Worm (Caenorhabditis elegans) whole organism, L2 larva: ENCODE measurements around the gene Y59H11AR.10.

Experiments used
- C34F6.9 ChIP-seq: fragments of 150-350 bp; optimal IDR thresholded peaks from 2 replicates; lab custom pipeline; 2014; ENCODE audit warnings: missing biosample characterization, missing genetic modification characterization
- F13H6.1 ChIP-seq: sonication (generic microtip); optimal IDR thresholded peaks from 2 replicates; lab custom pipeline; 2016; ENCODE audit warnings: missing genetic modification characterization, missing compliant biosample characterization
- Y55F3AM.14 ChIP-seq: fragments of 200-800 bp; sonication (Bioruptor generic); optimal IDR thresholded peaks from 2 replicates; lab custom pipeline; 2018; ENCODE audit warnings: mild to moderate bottlenecking, missing genetic modification characterization, missing compliant biosample characterization
- ZK546.5 ChIP-seq: sonication (generic microtip); optimal IDR thresholded peaks from 2 replicates; lab custom pipeline; 2017; ENCODE audit warnings: missing biosample characterization, missing genetic modification characterization
- alr-1 ChIP-seq: fragments of 150-350 bp; optimal IDR thresholded peaks from 2 replicates; lab custom pipeline; 2014; ENCODE audit warnings: missing biosample characterization, missing genetic modification characterization
- ama-1 ChIP-seq: fragments of 150-350 bp; optimal IDR thresholded peaks from 2 replicates; lab custom pipeline; 2018; ENCODE audit warnings: inconsistent platforms
- ceh-16 ChIP-seq: fragments of 150-350 bp; optimal IDR thresholded peaks from 2 replicates; lab custom pipeline; 2014; ENCODE audit warnings: missing biosample characterization, missing genetic modification characterization
- ceh-82 ChIP-seq: fragments of 150-350 bp; optimal IDR thresholded peaks from 2 replicates; lab custom pipeline; 2014; ENCODE audit warnings: missing biosample characterization, missing genetic modification characterization
- egl-27 ChIP-seq: sonication (generic microtip); optimal IDR thresholded peaks from 3 replicates; lab custom pipeline; 2017; ENCODE audit warnings: missing biosample characterization, missing genetic modification reagents, missing genetic modification characterization
- fos-1 ChIP-seq: fragments of 150-350 bp; optimal IDR thresholded peaks from 2 replicates; lab custom pipeline; 2014; ENCODE audit warnings: missing biosample characterization, missing genetic modification characterization
- lin-11 ChIP-seq: fragments of 150-350 bp; sonication (generic microtip); optimal IDR thresholded peaks from 2 replicates; lab custom pipeline; 2014; ENCODE audit warnings: missing biosample characterization, missing genetic modification characterization, inconsistent platforms, mixed read lengths
- lin-39 ChIP-seq: fragments of 150-350 bp; optimal IDR thresholded peaks from 2 replicates; lab custom pipeline; 2014; ENCODE audit warnings: missing biosample characterization, missing genetic modification reagents, missing genetic modification characterization
- mab-5 ChIP-seq: fragments of 150-350 bp; optimal IDR thresholded peaks from 2 replicates; lab custom pipeline; 2014; ENCODE audit warnings: missing biosample characterization, missing genetic modification characterization
- mbf-1 ChIP-seq: sonication (generic microtip); optimal IDR thresholded peaks from 2 replicates; lab custom pipeline; 2017; ENCODE audit warnings: missing biosample characterization, missing genetic modification characterization
- mdl-1 ChIP-seq, 2 experiments: fragments of 150-350 bp in 1 of 2; sonication (generic microtip) in 1 of 2; optimal IDR thresholded peaks; 2 replicates each; lab custom pipeline; 2017; ENCODE audit warnings: missing biosample characterization in 2 of 2, missing genetic modification characterization in 2 of 2
- nhr-10 ChIP-seq: sonication (generic microtip); optimal IDR thresholded peaks from 2 replicates; lab custom pipeline; 2017; ENCODE audit warnings: missing biosample characterization, missing genetic modification characterization
- nhr-11 ChIP-seq: fragments of 150-350 bp; optimal IDR thresholded peaks from 2 replicates; lab custom pipeline; 2014; ENCODE audit warnings: missing biosample characterization, missing genetic modification characterization
- nhr-12 ChIP-seq: fragments of 150-350 bp; optimal IDR thresholded peaks from 2 replicates; lab custom pipeline; 2014; ENCODE audit warnings: missing biosample characterization, missing genetic modification characterization
- nhr-129 ChIP-seq: fragments of 150-350 bp; optimal IDR thresholded peaks from 2 replicates; lab custom pipeline; 2014; ENCODE audit warnings: missing biosample characterization, missing genetic modification characterization
- nhr-21 ChIP-seq: fragments of 150-350 bp; optimal IDR thresholded peaks from 2 replicates; lab custom pipeline; 2014; ENCODE audit warnings: missing biosample characterization, missing genetic modification characterization
- nhr-237 ChIP-seq: fragments of 150-350 bp; optimal IDR thresholded peaks from 2 replicates; lab custom pipeline; 2014; ENCODE audit warnings: missing biosample characterization, missing genetic modification characterization
- nhr-77 ChIP-seq: fragments of 150-350 bp; optimal IDR thresholded peaks from 2 replicates; lab custom pipeline; 2014; ENCODE audit warnings: missing biosample characterization, missing genetic modification characterization
- peb-1 ChIP-seq: fragments of 150-350 bp; optimal IDR thresholded peaks from 2 replicates; lab custom pipeline; 2014; ENCODE audit warnings: missing biosample characterization, missing genetic modification characterization
- sem-4 ChIP-seq: fragments of 150-350 bp; optimal IDR thresholded peaks from 2 replicates; lab custom pipeline; 2014; ENCODE audit warnings: missing biosample characterization, missing genetic modification reagents, missing genetic modification characterization
- skn-1 ChIP-seq: sonication (generic microtip); optimal IDR thresholded peaks from 2 replicates; lab custom pipeline; 2017; ENCODE audit warnings: missing biosample characterization, missing genetic modification characterization
- sma-3 ChIP-seq: sonication (generic microtip); optimal IDR thresholded peaks from 2 replicates; lab custom pipeline; 2016; ENCODE audit warnings: missing genetic modification reagents, missing genetic modification characterization, missing compliant biosample characterization
- sma-9 ChIP-seq, 2 experiments: fragments of 150-350 bp in 1 of 2; sonication (generic microtip) in 1 of 2; optimal IDR thresholded peaks; 2 replicates each; lab custom pipeline; 2014 to 2016; ENCODE audit warnings: missing genetic modification characterization in 2 of 2, mild to moderate bottlenecking in 1 of 2, missing biosample characterization in 1 of 2, missing compliant biosample characterization in 1 of 2, missing genetic modification reagents in 1 of 2, moderate library complexity in 1 of 2
- snpc-4 ChIP-seq: fragments of 150-350 bp; optimal IDR thresholded peaks from 2 replicates; lab custom pipeline; 2014; ENCODE audit warnings: missing biosample characterization, missing genetic modification characterization
- unc-39 ChIP-seq: fragments of 150-350 bp; optimal IDR thresholded peaks from 2 replicates; lab custom pipeline; 2014; ENCODE audit warnings: missing biosample characterization, missing genetic modification characterization
- unc-55 ChIP-seq: fragments of 150-350 bp; sonication (generic microtip); optimal IDR thresholded peaks from 3 replicates; lab custom pipeline; 2014; ENCODE audit warnings: missing biosample characterization, missing genetic modification reagents, missing genetic modification characterization
- unc-62 ChIP-seq: fragments of 150-350 bp; optimal IDR thresholded peaks from 2 replicates; lab custom pipeline; 2014; ENCODE audit warnings: missing biosample characterization, missing genetic modification reagents, missing genetic modification characterization
- zag-1 ChIP-seq: fragments of 150-350 bp; optimal IDR thresholded peaks from 2 replicates; lab custom pipeline; 2014; ENCODE audit warnings: missing biosample characterization, missing genetic modification characterization
- ztf-1 ChIP-seq: fragments of 200-800 bp; sonication (Bioruptor generic); conservative IDR thresholded peaks from 2 replicates; pipeline ENCODE4 v1.3.6; 2022; ENCODE audit warnings: missing genetic modification characterization, missing compliant biosample characterization
- ztf-11 ChIP-seq: sonication (generic microtip); optimal IDR thresholded peaks from 2 replicates; lab custom pipeline; 2017; ENCODE audit warnings: missing biosample characterization, missing genetic modification characterization
- ztf-4 ChIP-seq: fragments of 150-350 bp; optimal IDR thresholded peaks from 2 replicates; lab custom pipeline; 2014; ENCODE audit warnings: missing biosample characterization, missing genetic modification characterization

The Y59H11AR.10 gene

ce11 chrIV:8630243-8630642 lies 27.3 kb downstream of the Y59H11AR.10 start:
- TF ChIP-seq unc-62 (GFP tag; lab: Kevin White, UChicago) = no peak
- no peak for TF ChIP-seq egl-27
- no peak for TF ChIP-seq unc-39 (tag; lab: Kevin White, UChicago)
- no peak for TF ChIP-seq skn-1 (tag; lab: Kevin White, UChicago)
- no peak for TF ChIP-seq sma-3
- no peak for TF ChIP-seq ZK546.5 (tag; lab: Kevin White, UChicago)
- no peak for TF ChIP-seq ceh-16 (tag; lab: Kevin White, UChicago)
- no peak for TF ChIP-seq nhr-21 (tag; lab: Kevin White, UChicago)
- no peak for TF ChIP-seq fos-1 (tag; lab: Kevin White, UChicago)
- TF ChIP-seq ztf-4 = no peak
- no peak for TF ChIP-seq nhr-129 (tag; lab: Kevin White, UChicago)
- TF ChIP-seq alr-1 (tag; lab: Kevin White, UChicago) = no peak
- TF ChIP-seq unc-55 (GFP tag; lab: Kevin White, UChicago) = no peak
- TF ChIP-seq ztf-1 (GFP tag; lab: Robert Waterston, UW) = no peak

DNA sequence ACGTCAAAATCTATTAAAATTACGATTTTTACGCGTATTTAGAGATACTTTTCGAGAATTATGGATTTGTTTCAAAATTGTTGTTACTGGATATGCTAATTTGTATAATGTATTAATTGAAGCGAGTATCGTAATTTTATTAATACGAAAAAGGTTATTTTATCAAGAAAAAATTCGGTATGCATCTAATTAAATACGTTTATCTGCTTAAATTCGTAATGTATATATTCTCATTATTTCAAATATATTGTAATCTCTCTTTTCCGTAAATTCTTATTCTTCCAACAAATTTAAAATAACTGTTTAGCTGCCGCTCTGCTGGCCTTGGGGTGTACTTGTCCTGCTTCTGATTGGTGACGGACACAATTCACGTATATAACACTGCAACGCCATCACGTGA lies 28.1 kb downstream of the Y59H11AR.10 start, which contains the start of gene dgk-4:
Gene dgk-4, plus strand, starts transcription at position 301 of the 400 bp plus-strand sequence.
- TF ChIP-seq ztf-11 (tag; lab: Kevin White, UChicago) = no peak
- TF ChIP-seq, all 48 proteins: peak for 0

- TF ChIP-seq sem-4 (no peak), nhr-11 (tag; lab: Kevin White, UChicago) (no peak), mbf-1 (tag; lab: Kevin White, UChicago) (no peak), Y55F3AM.14 (GFP tag; lab: Kevin White, UChicago) (no peak), nhr-77 (tag; lab: Kevin White, UChicago) (no peak), lin-39 (no peak), nhr-129 (tag; lab: Kevin White, UChicago) (no peak), ztf-11 (tag; lab: Kevin White, UChicago) (no peak), mdl-1 (tag; optimal IDR thresholded peaks at IDR 0.05; lab: Kevin White, UChicago) (no peak), nhr-10 (no peak), F13H6.1 (tag; lab: Kevin White, UChicago) (no peak), mab-5 (tag; lab: Kevin White, UChicago) (no peak), skn-1 (tag; lab: Kevin White, UChicago) (no peak), ztf-1 (GFP tag; lab: Robert Waterston, UW) (no peak), alr-1 (tag; lab: Kevin White, UChicago) (no peak), C34F6.9 (no peak), peb-1 (no peak), egl-27 (no peak)
- TF ChIP-seq, all 48 proteins: peak for 0
These were observed 35.8 kb downstream of the Y59H11AR.10 start, which contains the start of gene F42A9.9 for ce11 chrIV:8638761-8639160. F42A9.9 (minus strand) TSS chrIV:8638861.

ce11 chrIV:8644432-8644831 lies 41.5 kb downstream of the Y59H11AR.10 start, which contains the start of gene C49C8.3:
C49C8.3 (plus strand) TSS chrIV:8644732.
- TF ChIP-seq nhr-77 (tag; lab: Kevin White, UChicago) (no peak), mab-5 (tag; lab: Kevin White, UChicago) (no peak), skn-1 (tag; lab: Kevin White, UChicago) (no peak), egl-27 (no peak)

ce11 chrIV:8648502-8648901 lies 45.5 kb downstream of the Y59H11AR.10 start, which contains the start of gene cyp-33E1:
cyp-33E1 (minus strand) TSS chrIV:8648602.
- no peak for TF ChIP-seq ama-1 (lab: Kevin White, UChicago)
- TF ChIP-seq zag-1 (tag; lab: Kevin White, UChicago) = no peak
- no peak for TF ChIP-seq snpc-4 (tag; lab: Kevin White, UChicago)
- no peak for TF ChIP-seq lin-11 (tag; lab: Kevin White, UChicago)
- TF ChIP-seq nhr-21 (tag; lab: Kevin White, UChicago) = no peak
- no peak for TF ChIP-seq ceh-82 (tag; lab: Kevin White, UChicago)
- no peak for TF ChIP-seq nhr-12 (tag; lab: Kevin White, UChicago)
- no peak for TF ChIP-seq sma-9 (GFP tag; optimal IDR thresholded peaks at IDR 0.05; lab: Kevin White, UChicago)
- no peak for TF ChIP-seq sma-9 (tag; optimal IDR thresholded peaks at IDR 0.05; lab: Kevin White, UChicago)
- no peak for TF ChIP-seq nhr-11 (tag; lab: Kevin White, UChicago)
- TF ChIP-seq sem-4 = no peak
- no peak for TF ChIP-seq nhr-237 (tag; lab: Kevin White, UChicago)
- no peak for TF ChIP-seq nhr-129 (tag; lab: Kevin White, UChicago)
